Worm (Caenorhabditis elegans) whole organism, young adult: ENCODE data around the gene cup-5.

Experiments
- B0261.1 ChIP-seq: sonication (generic microtip); optimal IDR thresholded peaks from 2 replicates; lab custom pipeline; 2016; ENCODE audit warnings: mild to moderate bottlenecking, missing genetic modification characterization, moderate library complexity, missing compliant biosample characterization
- B0336.3 ChIP-seq: fragments of 200-800 bp; sonication (Bioruptor generic); IDR thresholded peaks from 2 replicates; pipeline ENCODE4 v1.3.6; 2022; ENCODE audit warnings: missing genetic modification characterization, missing compliant biosample characterization
- F39B2.1 ChIP-seq: fragments of 200-800 bp; sonication (Bioruptor generic); IDR thresholded peaks from 2 replicates; pipeline ENCODE4 v1.3.6; 2022; ENCODE audit warnings: missing genetic modification reagents, missing genetic modification characterization, missing compliant biosample characterization
- F52B5.7 ChIP-seq: sonication (generic microtip); optimal IDR thresholded peaks from 2 replicates; lab custom pipeline; 2016; ENCODE audit warnings: mild to moderate bottlenecking, missing genetic modification characterization, missing compliant biosample characterization
- K12H6.12 ChIP-seq: fragments of 200-800 bp; sonication (Bioruptor generic); optimal IDR thresholded peaks from 2 replicates; lab custom pipeline; 2018; ENCODE audit warnings: mild to moderate bottlenecking, missing genetic modification characterization, missing compliant biosample characterization
- T26A5.8 ChIP-seq: sonication (generic microtip); optimal IDR thresholded peaks from 2 replicates; lab custom pipeline; 2016; ENCODE audit warnings: missing genetic modification characterization, missing compliant biosample characterization
- Y53F4B.3 ChIP-seq: fragments of 200-800 bp; sonication (Bioruptor generic); IDR thresholded peaks from 2 replicates; pipeline ENCODE4 v1.3.6; 2022; ENCODE audit warnings: missing genetic modification reagents, missing genetic modification characterization, missing compliant biosample characterization
- Y95B8A.8 ChIP-seq: fragments of 200-800 bp; sonication (Bioruptor generic); IDR thresholded peaks from 2 replicates; pipeline ENCODE4 v1.3.6; 2022; ENCODE audit warnings: missing genetic modification reagents, missing genetic modification characterization, missing compliant biosample characterization
- ama-1 ChIP-seq, 3 experiments: fragments of 150-350 bp in 1 of 3; sonication (generic microtip) in 2 of 3; optimal IDR thresholded peaks; 2 replicates each; lab custom pipeline; 2014 to 2018; ENCODE audit warnings: missing biosample characterization in 2 of 3, missing genetic modification characterization in 2 of 3, missing genetic modification reagents in 2 of 3
- aptf-3 ChIP-seq: fragments of 200-800 bp; sonication (Bioruptor generic); IDR thresholded peaks from 2 replicates; pipeline ENCODE4 v1.3.6; 2022; ENCODE audit warnings: missing genetic modification characterization, missing compliant biosample characterization
- attf-6 ChIP-seq: fragments of 200-800 bp; sonication (Bioruptor generic); IDR thresholded peaks from 2 replicates; pipeline ENCODE4 v1.3.6; 2022; ENCODE audit warnings: missing genetic modification reagents, missing genetic modification characterization, missing compliant biosample characterization
- cebp-1 ChIP-seq, 2 experiments: fragments of 200-800 bp in 1 of 2; sonication (Bioruptor generic) in 1 of 2; sonication (generic microtip) in 1 of 2; IDR thresholded peaks in 1 of 2; optimal IDR thresholded peaks in 1 of 2; 2 replicates each; pipeline versions ENCODE4 v1.3.6 to Lab custom; 2017 to 2022; ENCODE audit warnings: missing compliant biosample characterization in 2 of 2, missing genetic modification characterization in 2 of 2, mild to moderate bottlenecking in 1 of 2, missing genetic modification reagents in 1 of 2, moderate library complexity in 1 of 2
- cebp-2 ChIP-seq: fragments of 200-800 bp; sonication (Bioruptor generic); IDR thresholded peaks from 2 replicates; pipeline ENCODE4 v1.3.6; 2022; ENCODE audit warnings: missing genetic modification characterization, missing compliant biosample characterization
- ceh-100 ChIP-seq: fragments of 200-800 bp; sonication (Bioruptor generic); IDR thresholded peaks from 2 replicates; pipeline ENCODE4 v1.3.6; 2022; ENCODE audit warnings: missing genetic modification reagents, missing genetic modification characterization, missing compliant biosample characterization
- dox-1 ChIP-seq: fragments of 200-800 bp; sonication (Bioruptor generic); IDR thresholded peaks from 2 replicates; pipeline ENCODE4 v1.3.6; 2022; ENCODE audit warnings: missing genetic modification reagents, missing genetic modification characterization, missing compliant biosample characterization
- dpl-1 ChIP-seq: fragments of 150-350 bp; optimal IDR thresholded peaks from 2 replicates; lab custom pipeline; 2014; ENCODE audit warnings: missing biosample characterization, missing genetic modification reagents, missing genetic modification characterization
- egl-44 ChIP-seq: fragments of 200-800 bp; sonication (Bioruptor generic); IDR thresholded peaks from 2 replicates; pipeline ENCODE4 v1.3.6; 2022; ENCODE audit warnings: missing genetic modification reagents, missing genetic modification characterization, missing compliant biosample characterization
- ekl-4 ChIP-seq: fragments of 200-800 bp; sonication (Bioruptor generic); IDR thresholded peaks from 2 replicates; pipeline ENCODE4 v1.3.6; 2022; ENCODE audit warnings: missing genetic modification reagents, missing genetic modification characterization, missing compliant biosample characterization
- gei-17 ChIP-seq: fragments of 200-800 bp; sonication (Bioruptor generic); optimal IDR thresholded peaks from 2 replicates; lab custom pipeline; 2018; ENCODE audit warnings: mild to moderate bottlenecking, missing genetic modification characterization, missing compliant biosample characterization
- him-1 ChIP-seq: sonication (generic microtip); optimal IDR thresholded peaks from 2 replicates; lab custom pipeline; 2016; ENCODE audit warnings: missing genotype, missing genetic modification reagents, missing genetic modification characterization, missing compliant biosample characterization
- hmg-20 ChIP-seq: fragments of 200-800 bp; sonication (Bioruptor generic); IDR thresholded peaks from 2 replicates; pipeline ENCODE4 v1.3.6; 2022; ENCODE audit warnings: missing genetic modification reagents, missing genetic modification characterization, missing compliant biosample characterization
- hsf-1 ChIP-seq: fragments of 200-800 bp; sonication (Bioruptor generic); IDR thresholded peaks from 2 replicates; pipeline ENCODE4 v1.3.6; 2022; ENCODE audit warnings: missing genetic modification reagents, missing genetic modification characterization, missing compliant biosample characterization
- lag-1 ChIP-seq: fragments of 200-800 bp; sonication (Bioruptor generic); IDR thresholded peaks from 2 replicates; pipeline ENCODE4 v1.3.6; 2022; ENCODE audit warnings: missing genetic modification reagents, missing genetic modification characterization, missing compliant biosample characterization
- let-526 ChIP-seq: fragments of 200-800 bp; sonication (Bioruptor generic); IDR thresholded peaks from 2 replicates; pipeline ENCODE4 v1.3.6; 2022; ENCODE audit warnings: missing genetic modification reagents, missing genetic modification characterization, missing compliant biosample characterization
- lir-1 ChIP-seq: fragments of 200-800 bp; sonication (Bioruptor generic); conservative IDR thresholded peaks from 2 replicates; pipeline ENCODE4 v1.3.6; 2022; ENCODE audit warnings: missing genetic modification reagents, missing genetic modification characterization, missing compliant biosample characterization
- madf-3 ChIP-seq: fragments of 200-800 bp; sonication (Bioruptor generic); IDR thresholded peaks from 2 replicates; pipeline ENCODE4 v1.3.6; 2022; ENCODE audit warnings: missing genetic modification reagents, missing genetic modification characterization, missing compliant biosample characterization
- nhr-179 ChIP-seq: sonication (generic microtip); optimal IDR thresholded peaks from 2 replicates; lab custom pipeline; 2016; ENCODE audit warnings: mild to moderate bottlenecking, missing genetic modification characterization, missing compliant biosample characterization
- pbrm-1 ChIP-seq: fragments of 200-800 bp; sonication (Bioruptor generic); IDR thresholded peaks from 2 replicates; pipeline ENCODE4 v1.3.6; 2022; ENCODE audit warnings: missing genetic modification reagents, missing genetic modification characterization, missing compliant biosample characterization
- rec-8 ChIP-seq, 2 experiments: sonication (generic microtip); optimal IDR thresholded peaks; 2 replicates each; lab custom pipeline; 2016; ENCODE audit warnings: mild to moderate bottlenecking in 2 of 2, missing genetic modification characterization in 2 of 2, missing genetic modification reagents in 2 of 2, missing genotype in 2 of 2, missing biosample characterization in 1 of 2, missing compliant biosample characterization in 1 of 2, moderate library complexity in 1 of 2
- sptf-2 ChIP-seq: fragments of 200-800 bp; sonication (Bioruptor generic); optimal IDR thresholded peaks from 2 replicates; lab custom pipeline; 2018; ENCODE audit warnings: mild to moderate bottlenecking, missing genetic modification characterization, missing compliant biosample characterization
- xnd-1 ChIP-seq: sonication (generic microtip); optimal IDR thresholded peaks from 2 replicates; lab custom pipeline; 2016; ENCODE audit warnings: missing genotype, missing genetic modification reagents, missing genetic modification characterization, missing compliant biosample characterization
- zfh-2 ChIP-seq: fragments of 200-800 bp; sonication (Bioruptor generic); conservative IDR thresholded peaks from 2 replicates; pipeline ENCODE4 v1.3.6; 2022; ENCODE audit warnings: missing genetic modification reagents, missing genetic modification characterization, missing compliant biosample characterization
- zim-3 ChIP-seq: sonication (generic microtip); optimal IDR thresholded peaks from 2 replicates; lab custom pipeline; 2017; ENCODE audit warnings: mild to moderate bottlenecking, missing genetic modification characterization, moderate library complexity, missing compliant biosample characterization

Gene cup-5

ce11 chrIII:7535347-7535746 lies 48.6 kb upstream of the cup-5 start:
- TF ChIP-seq him-1 (tag; lab: Kevin White, UChicago), result no peak
- no peak for TF ChIP-seq hmg-20 (GFP tag; lab: Robert Waterston, UW)
- TF ChIP-seq ceh-100 (GFP tag; lab: Robert Waterston, UW), result no peak
- no peak for TF ChIP-seq sptf-2 (GFP tag; lab: Kevin White, UChicago)
- TF ChIP-seq K12H6.12 (tag; lab: Kevin White, UChicago), result no peak
- TF ChIP-seq T26A5.8 (tag; lab: Kevin White, UChicago), result no peak
- no peak for TF ChIP-seq attf-6 (GFP tag; lab: Robert Waterston, UW)
- TF ChIP-seq ekl-4, result no peak
- TF ChIP-seq B0261.1 (tag; lab: Kevin White, UChicago), result no peak
- no peak for TF ChIP-seq zim-3 (tag; lab: Kevin White, UChicago)
- TF ChIP-seq Y53F4B.3, result no peak
- TF ChIP-seq hsf-1 (GFP tag; lab: Robert Waterston, UW), result no peak
- no peak for TF ChIP-seq ama-1 (optimal IDR thresholded peaks at IDR 0.05; lab: Kevin White, UChicago)
- no peak for TF ChIP-seq ama-1 (GFP tag; optimal IDR thresholded peaks at IDR 0.05; lab: Kevin White, UChicago)
- no peak for TF ChIP-seq B0336.3 (GFP tag; lab: Robert Waterston, UW)
- TF ChIP-seq cebp-2 (GFP tag; lab: Robert Waterston, UW), result no peak
- TF ChIP-seq xnd-1 (tag; lab: Kevin White, UChicago), result no peak
- no peak for TF ChIP-seq nhr-179

- no peak for TF ChIP-seq Y53F4B.3
- no peak for TF ChIP-seq Y95B8A.8 (GFP tag; lab: Robert Waterston, UW)
- no peak for TF ChIP-seq ekl-4
- TF ChIP-seq gei-17, result no peak
- TF ChIP-seq zfh-2 (GFP tag; lab: Robert Waterston, UW), result no peak
- TF ChIP-seq lag-1, result no peak
- TF ChIP-seq dox-1 (GFP tag; lab: Robert Waterston, UW), result no peak
- no peak for TF ChIP-seq pbrm-1 (GFP tag; lab: Robert Waterston, UW)
- TF ChIP-seq sptf-2 (GFP tag; lab: Kevin White, UChicago), result no peak
Measured at ce11 chrIII:7536559-7536958, 47.4 kb upstream of the cup-5 start, which contains the start of gene lin-39. lin-39 (minus strand) TSS chrIII:7536632.

ce11 chrIII:7542037-7542436 lies 41.9 kb upstream of the cup-5 start:
- no peak for TF ChIP-seq egl-44
- no peak for TF ChIP-seq dox-1 (GFP tag; lab: Robert Waterston, UW)
- no peak for TF ChIP-seq dpl-1
- TF ChIP-seq cebp-1 (GFP tag; IDR thresholded peaks at IDR 0.05; lab: Robert Waterston, UW), result no peak
- TF ChIP-seq cebp-1 (tag; optimal IDR thresholded peaks at IDR 0.05; lab: Kevin White, UChicago), result no peak

ce11 chrIII:7544211-7544610 lies 39.8 kb upstream of the cup-5 start:
- no peak for TF ChIP-seq rec-8 (tag; optimal IDR thresholded peaks at IDR 0.05; lab: Kevin White, UChicago)
- TF ChIP-seq F39B2.1 (GFP tag; lab: Robert Waterston, UW), result no peak
- no peak for TF ChIP-seq let-526
- no peak for TF ChIP-seq madf-3 (GFP tag; lab: Robert Waterston, UW)
- TF ChIP-seq F52B5.7 (tag; lab: Kevin White, UChicago), result no peak
- TF ChIP-seq lir-1 (GFP tag; lab: Robert Waterston, UW), result no peak
- no peak for TF ChIP-seq aptf-3
- TF ChIP-seq, all 124 proteins: peak for 0
